Worm (Caenorhabditis elegans): ENCODE results near the gene T25B9.8.

DNA sequence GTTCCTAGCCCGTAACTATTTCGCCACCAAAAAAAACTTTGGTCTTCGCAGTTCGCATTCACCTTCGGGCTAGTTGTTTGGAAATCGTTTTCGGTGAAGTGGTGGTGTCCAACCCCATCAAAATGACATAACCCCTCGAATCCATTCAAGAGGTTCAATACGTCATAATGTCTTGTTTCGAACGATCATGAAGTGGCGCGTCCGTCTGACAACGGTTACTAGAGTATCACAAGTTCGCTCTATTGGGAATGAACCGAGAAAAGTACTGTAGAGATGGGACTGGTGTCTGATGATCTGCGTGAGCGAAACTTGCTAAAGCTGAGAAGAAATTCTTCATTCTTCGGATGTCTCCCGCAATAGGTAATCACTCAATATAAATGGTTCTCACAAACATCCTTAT, 40.3 kb downstream of the T25B9.8 start, which contains the start of gene ZC168.2:
- TF ChIP-seq ceh-16 (tag; optimal IDR thresholded peaks at IDR 0.05), result no peak
- no peak for TF ChIP-seq lin-39 (tag; optimal IDR thresholded peaks at IDR 0.05)
- no peak for TF ChIP-seq mab-5 (tag; optimal IDR thresholded peaks at IDR 0.05)
- no peak for TF ChIP-seq aly-2 (tag; optimal IDR thresholded peaks at IDR 0.05)
- no peak for TF ChIP-seq unc-62 (GFP tag; optimal IDR thresholded peaks at IDR 0.05)
- no peak for TF ChIP-seq R02D3.7 (tag; optimal IDR thresholded peaks at IDR 0.05)
- TF ChIP-seq nhr-12 (tag; optimal IDR thresholded peaks at IDR 0.05), result no peak
- TF ChIP-seq peb-1 (tag; optimal IDR thresholded peaks at IDR 0.05), result no peak
- TF ChIP-seq nhr-11 (tag; optimal IDR thresholded peaks at IDR 0.05), result no peak
- no peak for TF ChIP-seq nhr-10 (tag; optimal IDR thresholded peaks at IDR 0.05)
- TF ChIP-seq sem-4 (tag; optimal IDR thresholded peaks at IDR 0.05), result no peak
- no peak for TF ChIP-seq F13H6.1 (tag; optimal IDR thresholded peaks at IDR 0.05)
